Worm (Caenorhabditis elegans) whole organism, L4 larva: ENCODE measurements around the gene C45G9.10.
"Not testable (repeated sequence)": the region's sequence is repeated elsewhere in the genome, so short reads cannot be mapped to it uniquely, and the experiment has no call there.

ENCODE experiments used
- F49E8.2 ChIP-seq: sonication (generic microtip); optimal IDR thresholded peaks from 2 replicates; lab custom pipeline; 2016; ENCODE audit warnings: missing compliant biosample characterization, mild to moderate bottlenecking, missing genetic modification characterization, borderline replicate concordance
- R02D3.7 ChIP-seq: fragments of 150-350 bp; sonication (generic microtip); optimal IDR thresholded peaks from 3 replicates; lab custom pipeline; 2014; ENCODE audit warnings: missing biosample characterization, missing genetic modification characterization
- T20F7.1 ChIP-seq: fragments of 200-800 bp; sonication (Bioruptor generic); optimal IDR thresholded peaks from 2 replicates; lab custom pipeline; 2018; ENCODE audit warnings: mild to moderate bottlenecking, missing genetic modification characterization, missing compliant biosample characterization
- Y48G9A.11 ChIP-seq: fragments of 200-800 bp; sonication (Bioruptor generic); IDR thresholded peaks from 2 replicates; pipeline ENCODE4 v1.3.6; 2022; ENCODE audit warnings: missing genetic modification reagents, missing genetic modification characterization, missing compliant biosample characterization
- ZK337.2 ChIP-seq: fragments of 200-800 bp; sonication (Bioruptor generic); IDR thresholded peaks from 2 replicates; pipeline ENCODE4 v1.3.6; 2022; ENCODE audit warnings: missing genetic modification reagents, missing genetic modification characterization, missing compliant biosample characterization
- ZK546.5 ChIP-seq, 2 experiments: sonication (generic microtip); optimal IDR thresholded peaks; 2 replicates each; lab custom pipeline; 2017; ENCODE audit warnings: missing biosample characterization in 2 of 2, missing genetic modification characterization in 2 of 2
- aha-1 ChIP-seq: fragments of 150-350 bp; peaks from one replicate; lab custom pipeline; 2014; ENCODE audit warnings: missing biosample characterization, missing genetic modification characterization
- ceh-32 ChIP-seq: sonication (generic microtip); optimal IDR thresholded peaks from 2 replicates; lab custom pipeline; 2016; ENCODE audit warnings: mild to moderate bottlenecking, missing genetic modification characterization, missing compliant biosample characterization; ENCODE audit not compliant: poor library complexity
- ceh-44 ChIP-seq: fragments of 200-800 bp; sonication (Bioruptor generic); IDR thresholded peaks from 2 replicates; pipeline ENCODE4 v1.3.6; 2022; ENCODE audit warnings: missing genetic modification reagents, missing genetic modification characterization, missing compliant biosample characterization
- ces-1 ChIP-seq: fragments of 150-350 bp; sonication (generic microtip); optimal IDR thresholded peaks from 4 replicates; lab custom pipeline; 2014; ENCODE audit warnings: missing biosample characterization, missing genetic modification reagents, missing genetic modification characterization
- ctbp-1 ChIP-seq: fragments of 200-800 bp; sonication (Bioruptor generic); IDR thresholded peaks from 2 replicates; pipeline ENCODE4 v1.3.6; 2022; ENCODE audit warnings: missing genetic modification reagents, missing genetic modification characterization, missing compliant biosample characterization
- daf-16 ChIP-seq, 3 experiments: sonication (generic microtip); optimal IDR thresholded peaks; 2 replicates each; lab custom pipeline; 2016 to 2017; ENCODE audit warnings: missing genetic modification characterization in 3 of 3, missing genetic modification reagents in 3 of 3, mild to moderate bottlenecking in 2 of 3, missing compliant biosample characterization in 2 of 3, missing biosample characterization in 1 of 3, moderate library complexity in 1 of 3
- daf-8 ChIP-seq: fragments of 200-800 bp; sonication (Bioruptor generic); IDR thresholded peaks from 2 replicates; pipeline ENCODE4 v1.3.6; 2022; ENCODE audit warnings: missing genetic modification characterization, missing compliant biosample characterization
- dmd-6 ChIP-seq: fragments of 200-800 bp; sonication (Bioruptor generic); IDR thresholded peaks from 2 replicates; pipeline ENCODE4 v1.3.6; 2022; ENCODE audit warnings: missing genetic modification reagents, missing genetic modification characterization, missing compliant biosample characterization
- dmd-9 ChIP-seq: fragments of 200-800 bp; sonication (Bioruptor generic); IDR thresholded peaks from 2 replicates; pipeline ENCODE4 v1.3.6; 2022; ENCODE audit warnings: missing genetic modification reagents, missing genetic modification characterization, missing compliant biosample characterization
- duxl-1 ChIP-seq: sonication (generic microtip); optimal IDR thresholded peaks from 2 replicates; lab custom pipeline; 2016; ENCODE audit warnings: mild to moderate bottlenecking, missing genetic modification characterization, moderate library complexity, missing compliant biosample characterization; ENCODE audit not compliant: poor library complexity
- egl-43 ChIP-seq: fragments of 200-800 bp; sonication (Bioruptor generic); IDR thresholded peaks from 2 replicates; pipeline ENCODE4 v1.3.6; 2022; ENCODE audit warnings: missing genetic modification reagents, missing genetic modification characterization, missing compliant biosample characterization
- hif-1 ChIP-seq, 2 experiments: sonication (generic microtip); optimal IDR thresholded peaks; 2 replicates each; lab custom pipeline; 2016 to 2017; ENCODE audit warnings: missing compliant biosample characterization in 2 of 2, missing genetic modification characterization in 2 of 2, missing genetic modification reagents in 2 of 2, missing genotype in 2 of 2, mild to moderate bottlenecking in 1 of 2
- hlh-11 ChIP-seq: fragments of 200-800 bp; sonication (Bioruptor generic); optimal IDR thresholded peaks from 2 replicates; lab custom pipeline; 2018; ENCODE audit warnings: mild to moderate bottlenecking, missing genetic modification characterization, missing compliant biosample characterization
- lin-29 ChIP-seq: fragments of 200-800 bp; sonication (Bioruptor generic); IDR thresholded peaks from 2 replicates; pipeline ENCODE4 v1.3.6; 2022; ENCODE audit warnings: missing genetic modification reagents, missing genetic modification characterization, missing compliant biosample characterization
- madf-5 ChIP-seq, 2 experiments: fragments of 200-800 bp; sonication (Bioruptor generic); IDR thresholded peaks; 2 replicates each; pipeline ENCODE4 v1.3.6; 2022; ENCODE audit warnings: missing compliant biosample characterization in 2 of 2, missing genetic modification characterization in 2 of 2
- mdl-1 ChIP-seq, 2 experiments: fragments of 150-350 bp in 1 of 2; sonication (generic microtip) in 1 of 2; optimal IDR thresholded peaks; 2 replicates each; lab custom pipeline; 2014 to 2017; ENCODE audit warnings: missing biosample characterization in 2 of 2, missing genetic modification characterization in 2 of 2
- nhr-10 ChIP-seq: fragments of 150-350 bp; optimal IDR thresholded peaks from 2 replicates; lab custom pipeline; 2014; ENCODE audit warnings: missing biosample characterization, missing genetic modification characterization
- nhr-11 ChIP-seq: fragments of 150-350 bp; optimal IDR thresholded peaks from 2 replicates; lab custom pipeline; 2014; ENCODE audit warnings: missing biosample characterization, missing genetic modification characterization
- nhr-237 ChIP-seq: sonication (generic microtip); optimal IDR thresholded peaks from 2 replicates; lab custom pipeline; 2017; ENCODE audit warnings: missing biosample characterization, missing genetic modification characterization
- nhr-41 ChIP-seq: fragments of 200-800 bp; sonication (Bioruptor generic); IDR thresholded peaks from 2 replicates; pipeline ENCODE4 v1.3.6; 2022; ENCODE audit warnings: missing genetic modification reagents, missing genetic modification characterization, missing compliant biosample characterization
- nhr-6 ChIP-seq: fragments of 150-350 bp; optimal IDR thresholded peaks from 2 replicates; lab custom pipeline; 2014; ENCODE audit warnings: missing biosample characterization, missing genetic modification characterization
- nhr-76 ChIP-seq: fragments of 150-350 bp; optimal IDR thresholded peaks from 2 replicates; lab custom pipeline; 2014; ENCODE audit warnings: missing biosample characterization, missing genetic modification characterization
- nhr-77 ChIP-seq: fragments of 150-350 bp; optimal IDR thresholded peaks from 2 replicates; lab custom pipeline; 2014; ENCODE audit warnings: missing biosample characterization, missing genetic modification characterization
- pqm-1 ChIP-seq: sonication (generic microtip); optimal IDR thresholded peaks from 2 replicates; lab custom pipeline; 2017; ENCODE audit warnings: missing biosample characterization, missing genetic modification characterization
- rbr-2 ChIP-seq: sonication (generic microtip); optimal IDR thresholded peaks from 2 replicates; lab custom pipeline; 2016; ENCODE audit warnings: missing genotype, missing genetic modification characterization, missing compliant biosample characterization
- saeg-2 ChIP-seq: fragments of 200-800 bp; sonication (Bioruptor generic); IDR thresholded peaks from 2 replicates; pipeline ENCODE4 v1.3.6; 2022; ENCODE audit warnings: missing genetic modification reagents, missing genetic modification characterization, missing compliant biosample characterization
- snpc-1.2 ChIP-seq: fragments of 200-800 bp; sonication (Bioruptor generic); IDR thresholded peaks from 2 replicates; pipeline ENCODE4 v1.3.6; 2022; ENCODE audit warnings: missing genetic modification reagents, missing genetic modification characterization, missing compliant biosample characterization
- unc-130 ChIP-seq: sonication (generic microtip); optimal IDR thresholded peaks from 2 replicates; lab custom pipeline; 2016; ENCODE audit warnings: missing genetic modification reagents, missing genetic modification characterization, missing compliant biosample characterization
- vab-7 ChIP-seq: fragments of 200-800 bp; sonication (Bioruptor generic); IDR thresholded peaks from 2 replicates; pipeline ENCODE4 v1.3.6; 2022; ENCODE audit warnings: missing genetic modification reagents, missing genetic modification characterization, missing compliant biosample characterization
- zfp-3 ChIP-seq: fragments of 200-800 bp; sonication (Bioruptor generic); conservative IDR thresholded peaks from 2 replicates; pipeline ENCODE4 v1.3.6; 2022; ENCODE audit warnings: missing genetic modification reagents, missing genetic modification characterization, missing compliant biosample characterization

The C45G9.10 gene

DNA sequence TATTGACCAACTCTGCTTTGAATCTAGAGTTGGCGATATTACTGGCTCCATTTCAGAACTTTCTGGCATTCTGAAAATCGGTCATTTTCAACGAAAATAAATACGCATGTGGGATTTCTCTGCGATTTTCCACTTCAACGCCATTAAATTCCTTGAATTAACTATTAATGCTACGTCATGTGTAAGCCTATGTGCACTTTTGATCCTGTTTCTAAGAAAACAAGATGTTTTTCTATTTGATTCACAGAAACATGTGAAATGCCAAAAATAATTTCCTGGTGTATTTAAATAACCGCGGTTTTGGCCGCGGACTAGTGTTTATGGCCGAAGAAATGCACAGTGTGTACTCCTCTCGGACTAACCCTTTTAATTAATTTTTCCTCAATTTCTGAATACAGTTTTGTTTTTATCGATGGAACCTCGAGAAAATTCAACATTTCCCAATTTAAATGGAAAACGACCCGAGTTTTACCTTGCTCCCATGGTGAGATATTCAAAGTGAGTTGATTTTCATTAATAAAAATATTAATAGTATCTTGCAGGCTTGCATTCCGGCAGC is 7.1 kb upstream of the C45G9.10 start, which contains the start of the genes C45G9.11 and C45G9.2 (continued):
- peak; percentile 35 for TF ChIP-seq duxl-1 (tag; lab: Kevin White, UChicago)
- TF ChIP-seq egl-43 (GFP tag; lab: Robert Waterston, UW), result no peak
- TF ChIP-seq zfp-3 (GFP tag; lab: Robert Waterston, UW), result 0 out of 2 replicates have a peak, but pooled peaks have one; percentile 13
- no peak for TF ChIP-seq daf-16 (GFP tag; optimal IDR thresholded peaks at IDR 0.05; lab: Kevin White, UChicago)
- TF ChIP-seq daf-16 (tag; optimal IDR thresholded peaks at IDR 0.05; lab: Kevin White, UChicago), result no peak
- TF ChIP-seq dmd-6 (GFP tag; lab: Robert Waterston, UW), result peak; percentile 54; the same call in 1 of the 2 replicates
- TF ChIP-seq R02D3.7 (tag; lab: Kevin White, UChicago), result no peak
- TF ChIP-seq unc-130 (GFP tag; lab: Kevin White, UChicago), result peak; percentile 78
- TF ChIP-seq ces-1, result no peak
- no peak for TF ChIP-seq lin-29 (GFP tag; lab: Robert Waterston, UW)
- TF ChIP-seq nhr-76 (tag; lab: Kevin White, UChicago), result no peak
- peak; percentile 70; the same call in 1 of the 2 replicates for TF ChIP-seq ceh-44
- TF ChIP-seq snpc-1.2 (GFP tag; lab: Robert Waterston, UW), result no peak
- TF ChIP-seq pqm-1, result no peak
- TF ChIP-seq daf-8 (GFP tag; lab: Robert Waterston, UW), result no peak
- peak; percentile 52 for TF ChIP-seq Y48G9A.11 (GFP tag; lab: Robert Waterston, UW)
- TF ChIP-seq ZK337.2 (GFP tag; lab: Robert Waterston, UW), result peak; percentile 89
- no peak for TF ChIP-seq nhr-77 (tag; lab: Kevin White, UChicago)
- TF ChIP-seq saeg-2, result no peak
- peak; percentile 46 for TF ChIP-seq nhr-6 (tag; lab: Kevin White, UChicago)
- 0 out of 2 replicates have a peak, but pooled peaks have one; percentile 12 for TF ChIP-seq ctbp-1 (GFP tag; lab: Robert Waterston, UW)
- TF ChIP-seq rbr-2 (tag; lab: Kevin White, UChicago), result peak; percentile 49
- TF ChIP-seq nhr-10 (tag; lab: Kevin White, UChicago), result no peak
- peak; percentile 84 for TF ChIP-seq dmd-9 (GFP tag; lab: Robert Waterston, UW)
- TF ChIP-seq ZK546.5 (tag; optimal IDR thresholded peaks at IDR 0.05; lab: Kevin White, UChicago), result no peak
- no peak for TF ChIP-seq madf-5 (GFP tag; IDR thresholded peaks at IDR 0.05; lab: Robert Waterston, UW)
- peak; percentile 44 for TF ChIP-seq T20F7.1
- TF ChIP-seq nhr-11, result no peak
- TF ChIP-seq hlh-11, result no peak
- TF ChIP-seq ceh-32 (tag; lab: Kevin White, UChicago), result no peak
- TF ChIP-seq vab-7 (GFP tag; lab: Robert Waterston, UW), result no peak
- peak in 1 of 2 experiments; percentile 84 for TF ChIP-seq hif-1 (tag; optimal IDR thresholded peaks at IDR 0.05; lab: Kevin White, UChicago)
- TF ChIP-seq nhr-237, result no peak
- no peak for TF ChIP-seq aha-1

DNA sequence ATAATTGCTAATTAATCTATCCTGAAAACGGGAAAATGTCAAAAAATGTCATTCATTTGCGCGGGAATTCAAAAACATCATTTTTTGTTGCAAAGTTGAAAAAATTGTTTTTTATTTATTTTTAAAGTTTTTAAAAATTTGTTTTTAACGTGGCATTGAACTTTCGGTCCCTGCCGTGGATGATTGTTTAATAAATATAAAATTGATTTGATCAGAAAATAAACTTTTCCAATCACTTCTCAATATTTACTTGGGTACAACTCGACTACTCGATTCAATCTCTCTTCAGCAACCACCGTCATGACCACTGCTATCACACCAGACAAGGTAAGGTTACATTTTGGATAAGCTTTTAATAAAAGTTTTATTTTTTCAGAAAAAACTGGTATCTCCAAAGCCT is 708 bp upstream of the C45G9.10 start, which contains the start of gene C45G9.4:
Gene C45G9.4, plus strand, starts transcription at position 301 of the 400 bp plus-strand sequence.
- not testable (repeated sequence) for TF ChIP-seq F49E8.2, nhr-6, nhr-10 (tag; lab: Kevin White, UChicago)
- TF ChIP-seq, all 104 proteins: peak for 0; not testable (repeated sequence) for 104

DNA sequence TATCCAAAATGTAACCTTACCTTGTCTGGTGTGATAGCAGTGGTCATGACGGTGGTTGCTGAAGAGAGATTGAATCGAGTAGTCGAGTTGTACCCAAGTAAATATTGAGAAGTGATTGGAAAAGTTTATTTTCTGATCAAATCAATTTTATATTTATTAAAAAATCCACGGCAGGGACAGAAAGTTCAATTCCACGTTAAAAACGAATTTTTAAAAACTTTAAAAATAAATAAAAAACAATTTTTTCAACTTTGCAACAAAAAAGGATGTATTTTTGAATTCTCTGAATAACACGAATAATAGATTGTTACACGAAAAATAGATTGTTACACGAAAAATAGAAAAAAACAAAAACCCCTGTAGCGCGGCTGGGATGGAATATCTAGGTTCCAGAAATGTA is 6.0 kb downstream of the C45G9.10 start, which contains the start of gene C45G9.9:
Gene C45G9.9, minus strand, starts transcription at position 101 of the 400 bp plus-strand sequence.
- TF ChIP-seq mdl-1 (tag; optimal IDR thresholded peaks at IDR 0.05; lab: Kevin White, UChicago); nhr-41; nhr-10 (tag; lab: Kevin White, UChicago): not testable (repeated sequence)
